Fruit fly (Drosophila melanogaster) whole organism, pupa: ENCODE measurements around the gene CG13449.

Experiments used
- CG10348 ChIP-seq: fragments of 200-800 bp; sonication (Bioruptor generic); IDR thresholded peaks from 2 replicates; pipeline ENCODE4 v1.3.6; 2022; ENCODE audit warnings: missing biosample characterization, missing genetic modification characterization
- CG12605 ChIP-seq: fragments of 200-800 bp; sonication (Bioruptor generic); IDR thresholded peaks from 2 replicates; pipeline ENCODE4 v1.3.6; 2022; ENCODE audit warnings: missing biosample characterization, missing genetic modification characterization
- CG14655 ChIP-seq: fragments of 200-800 bp; sonication (Bioruptor generic); optimal IDR thresholded peaks from 3 replicates; lab custom pipeline; 2017; ENCODE audit warnings: mild to moderate bottlenecking, missing biosample characterization, missing genetic modification reagents, missing genetic modification characterization
- CG17806 ChIP-seq: fragments of 200-800 bp; sonication (Bioruptor generic); optimal IDR thresholded peaks from 2 replicates; lab custom pipeline; 2018; ENCODE audit warnings: missing biosample characterization, mild to moderate bottlenecking, missing genetic modification characterization, moderate library complexity
- CG34367 ChIP-seq: fragments of 200-800 bp; sonication (Bioruptor generic); optimal IDR thresholded peaks from 2 replicates; lab custom pipeline; 2018; ENCODE audit warnings: missing biosample characterization, mild to moderate bottlenecking, missing genetic modification characterization
- CG4496 ChIP-seq: fragments of 200-800 bp; sonication (Bioruptor generic); IDR thresholded peaks from 3 replicates; pipeline ENCODE4 v1.3.6; 2022; ENCODE audit warnings: missing biosample characterization, missing genetic modification characterization
- CG9948 ChIP-seq: fragments of 200-800 bp; sonication (Bioruptor generic); optimal IDR thresholded peaks from 2 replicates; lab custom pipeline; 2018; ENCODE audit warnings: missing biosample characterization, mild to moderate bottlenecking, missing genetic modification characterization, moderate library complexity
- EcR ChIP-seq: fragments of 200-800 bp; sonication (Bioruptor generic); optimal IDR thresholded peaks from 3 replicates; lab custom pipeline; 2019; ENCODE audit warnings: missing biosample characterization, missing genetic modification characterization, mild to moderate bottlenecking, moderate library complexity, missing genetic modification reagents
- Ets98B ChIP-seq: fragments of 200-800 bp; sonication (Bioruptor generic); IDR thresholded peaks from 2 replicates; pipeline ENCODE4 v1.3.6; 2022; ENCODE audit warnings: missing biosample characterization, missing genetic modification characterization
- Pif1B ChIP-seq: fragments of 200-800 bp; sonication (Bioruptor generic); optimal IDR thresholded peaks from 3 replicates; lab custom pipeline; 2016; ENCODE audit warnings: missing biosample characterization, missing genetic modification characterization
- fd96Ca ChIP-seq: fragments of 200-800 bp; sonication (Bioruptor generic); IDR thresholded peaks from 3 replicates; pipeline ENCODE4 v1.3.6; 2022; ENCODE audit warnings: missing biosample characterization, missing genetic modification characterization
- rn ChIP-seq: fragments of 200-800 bp; sonication (Bioruptor generic); IDR thresholded peaks from 2 replicates; pipeline ENCODE4 v1.3.6; 2022; ENCODE audit warnings: missing biosample characterization, missing genetic modification characterization

- TF ChIP-seq CG4496 (GFP tag; lab: Robert Waterston, UW) (no peak), rn (GFP tag; lab: Robert Waterston, UW) (no peak), EcR (GFP tag; lab: Kevin White, UChicago) (no peak), fd96Ca (GFP tag; lab: Robert Waterston, UW) (no peak), CG34367 (tag; lab: Kevin White, UChicago) (no peak), CG17806 (tag; lab: Kevin White, UChicago) (no peak), Pif1B (GFP tag; lab: Kevin White, UChicago) (no peak), CG14655 (GFP tag; lab: Kevin White, UChicago) (no peak), CG12605 (GFP tag; lab: Robert Waterston, UW) (no peak), CG10348 (no peak), CG9948 (tag; lab: Kevin White, UChicago) (no peak), Ets98B (GFP tag; lab: Robert Waterston, UW) (no peak)
These were observed 46.7 kb downstream of the CG13449 start, which contains the start of gene dop for dm6 chr3L:15565829-15566433.
